Fruit fly (Drosophila melanogaster): ENCODE measurements around the gene CG6428.

DNA sequence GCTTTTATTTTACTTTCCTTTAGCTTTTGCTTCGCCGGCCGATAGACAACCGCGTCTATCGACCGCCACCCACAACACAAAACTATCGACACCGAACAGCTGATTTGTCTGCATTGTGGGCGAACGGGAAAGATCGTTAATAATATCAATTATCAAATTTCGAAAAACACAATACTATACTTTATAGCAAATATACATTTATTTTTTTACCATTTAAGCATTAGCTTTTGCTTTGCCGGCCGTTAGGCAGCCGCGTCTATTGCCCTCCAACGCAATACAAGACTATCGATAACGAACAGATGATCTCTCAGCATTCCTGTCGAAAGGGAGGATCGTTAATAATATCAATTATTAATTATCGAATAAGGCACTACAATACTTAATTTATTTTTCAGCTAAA, 32.3 kb downstream of the CG6428 start, which contains the start of the genes CG2938 and Glos:
- TF ChIP-seq toe (GFP tag; optimal IDR thresholded peaks at IDR 0.05), result no peak
- TF ChIP-seq Clk (GFP tag; optimal IDR thresholded peaks at IDR 0.05), result no peak
- TF ChIP-seq Hr96 (GFP tag; optimal IDR thresholded peaks at IDR 0.05), result no peak
- TF ChIP-seq cnc (optimal IDR thresholded peaks at IDR 0.05), result no peak
- TF ChIP-seq CG7045 (GFP tag; optimal IDR thresholded peaks at IDR 0.05), result no peak
- TF ChIP-seq ovo (GFP tag; optimal IDR thresholded peaks at IDR 0.05), result no peak
- TF ChIP-seq CG12768 (GFP tag; optimal IDR thresholded peaks at IDR 0.05), result no peak
- no peak for TF ChIP-seq cic (GFP tag; optimal IDR thresholded peaks at IDR 0.05)
- TF ChIP-seq bab1 (GFP tag; optimal IDR thresholded peaks at IDR 0.05), result no peak
- no peak for TF ChIP-seq CG11617 (GFP tag; optimal IDR thresholded peaks at IDR 0.05)
- peak; percentile 77 for TF ChIP-seq kay (GFP tag; ENCODE audit: borderline replicate concordance)
- no peak for TF ChIP-seq pad (GFP tag; optimal IDR thresholded peaks at IDR 0.05)
- TF ChIP-seq CG5204 (GFP tag; optimal IDR thresholded peaks at IDR 0.05), result no peak
- no peak for TF ChIP-seq CG7101 (tag; optimal IDR thresholded peaks at IDR 0.05)
